Worm (Caenorhabditis elegans): ENCODE measurements around the gene pezo-1.

pezo-1 gene

DNA sequence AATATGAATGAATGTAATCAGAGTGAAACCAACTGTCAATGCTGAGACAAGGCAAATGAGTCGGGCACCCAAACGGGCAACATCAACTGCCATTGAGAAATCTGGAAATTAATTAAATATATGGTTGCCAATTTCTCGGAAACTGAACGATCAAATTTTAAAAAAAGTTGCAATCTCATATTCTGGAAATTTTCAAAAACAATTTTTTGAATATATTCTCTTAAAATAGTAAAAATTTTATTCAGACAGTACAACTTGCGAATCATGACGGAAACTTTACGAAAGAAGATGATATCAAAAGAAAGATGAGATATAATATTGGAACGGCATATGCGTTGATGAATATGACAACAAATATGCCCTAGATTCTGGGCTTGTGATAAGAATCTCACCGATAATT is 29.8 kb upstream of the pezo-1 start, which contains the start of gene col-121:
col-121 (minus strand) TSS at position 101 of the 400 bp plus-strand sequence.
- TF ChIP-seq C34F6.9 (tag; optimal IDR thresholded peaks at IDR 0.05) (no peak), R02D3.7 (tag; optimal IDR thresholded peaks at IDR 0.05) (no peak)

DNA sequence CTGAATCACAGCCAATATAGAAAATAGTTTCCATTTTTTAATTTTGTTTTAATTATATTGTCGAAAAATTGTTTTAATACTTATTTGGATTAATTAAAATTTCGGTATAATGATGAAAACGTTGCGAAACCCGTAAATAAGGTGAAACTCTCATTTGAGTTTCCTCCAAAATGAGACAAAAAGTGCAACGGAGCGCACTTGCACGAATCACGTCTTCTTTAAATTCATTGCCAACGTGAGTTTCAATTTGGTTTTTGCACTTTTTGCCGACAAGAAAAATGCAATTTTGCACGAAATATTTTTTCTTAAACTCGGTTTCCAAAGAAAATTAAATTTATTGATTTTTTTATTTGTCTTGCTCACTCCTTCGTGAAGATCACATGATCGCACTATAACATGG is 19.7 kb upstream of the pezo-1 start, which contains the start of gene daf-15:
daf-15 (plus strand) TSS at position 171 of the 400 bp plus-strand sequence.
- TF ChIP-seq snpc-4 (tag; optimal IDR thresholded peaks at IDR 0.05) (peak; percentile 47), sma-9 (GFP tag; optimal IDR thresholded peaks at IDR 0.05) (peak; percentile 36), sma-9 (tag; optimal IDR thresholded peaks at IDR 0.05) (no peak), unc-55 (GFP tag; optimal IDR thresholded peaks at IDR 0.05) (peak; percentile 93), gmeb-1 (tag; optimal IDR thresholded peaks at IDR 0.05) (peak; percentile 96), nhr-25 (tag; optimal IDR thresholded peaks at IDR 0.05) (peak; percentile 11), crh-2 (tag; optimal IDR thresholded peaks at IDR 0.05) (peak; percentile 64), F13H6.1 (tag; optimal IDR thresholded peaks at IDR 0.05) (peak; percentile 26), nhr-23 (tag; optimal IDR thresholded peaks at IDR 0.05) (no peak), ztf-4 (tag; optimal IDR thresholded peaks at IDR 0.05) (no peak), nhr-10 (tag; optimal IDR thresholded peaks at IDR 0.05) (no peak), C34F6.9 (tag; optimal IDR thresholded peaks at IDR 0.05) (peak; percentile 64), lsy-2 (tag; optimal IDR thresholded peaks at IDR 0.05) (peak; percentile 37 to 76), fos-1 (tag; optimal IDR thresholded peaks at IDR 0.05) (peak; percentile 31), sem-4 (tag; optimal IDR thresholded peaks at IDR 0.05) (no peak), sma-3 (GFP tag; optimal IDR thresholded peaks at IDR 0.05) (peak; percentile 56)

ce11 chrIV:9384826-9385225 is 18.5 kb upstream of the pezo-1 start, which contains the start of gene C10C5.7:
Gene C10C5.7, plus strand, starts transcription at chrIV:9385126.
- TF ChIP-seq ztf-1 (GFP tag; conservative IDR thresholded peaks at IDR 0.05): no peak
- TF ChIP-seq gmeb-1 (tag; optimal IDR thresholded peaks at IDR 0.05): no peak
- TF ChIP-seq nhr-10 (tag; optimal IDR thresholded peaks at IDR 0.05): no peak
- TF ChIP-seq egl-27 (tag; optimal IDR thresholded peaks at IDR 0.05): no peak
- no peak for TF ChIP-seq unc-39 (tag; optimal IDR thresholded peaks at IDR 0.05)
- no peak for TF ChIP-seq ceh-82 (tag; optimal IDR thresholded peaks at IDR 0.05)
- no peak for TF ChIP-seq lin-13 (GFP tag; optimal IDR thresholded peaks at IDR 0.05)
- TF ChIP-seq ztf-4 (tag; optimal IDR thresholded peaks at IDR 0.05): no peak
- TF ChIP-seq nhr-6 (tag; optimal IDR thresholded peaks at IDR 0.05): no peak
- TF ChIP-seq ztf-11 (tag; optimal IDR thresholded peaks at IDR 0.05): no peak
- TF ChIP-seq C34F6.9 (tag; optimal IDR thresholded peaks at IDR 0.05): no peak
- TF ChIP-seq blmp-1 (tag; optimal IDR thresholded peaks at IDR 0.05; ENCODE audit: insufficient read depth): no peak
- TF ChIP-seq mab-5 (tag; optimal IDR thresholded peaks at IDR 0.05): no peak
- no peak for TF ChIP-seq unc-62 (GFP tag; optimal IDR thresholded peaks at IDR 0.05)
- no peak for TF ChIP-seq zag-1 (tag; optimal IDR thresholded peaks at IDR 0.05)
- TF ChIP-seq sma-3 (GFP tag; optimal IDR thresholded peaks at IDR 0.05): no peak
- TF ChIP-seq unc-55 (GFP tag; optimal IDR thresholded peaks at IDR 0.05): no peak
- no peak for TF ChIP-seq sem-4 (tag; optimal IDR thresholded peaks at IDR 0.05)
- no peak for TF ChIP-seq nhr-77 (tag; optimal IDR thresholded peaks at IDR 0.05)

ce11 chrIV:9381136-9381535 is 14.8 kb upstream of the pezo-1 start, which contains the start of gene C10C5.5:
Gene C10C5.5, plus strand, starts transcription at chrIV:9381436.
- no peak for TF ChIP-seq snpc-4 (tag; optimal IDR thresholded peaks at IDR 0.05)
- no peak for TF ChIP-seq ceh-16 (tag; optimal IDR thresholded peaks at IDR 0.05)
- TF ChIP-seq lin-11 (tag; optimal IDR thresholded peaks at IDR 0.05): no peak
- no peak for TF ChIP-seq peb-1 (tag; optimal IDR thresholded peaks at IDR 0.05)
- TF ChIP-seq crh-2 (tag; optimal IDR thresholded peaks at IDR 0.05): no peak
- TF ChIP-seq sma-9 (GFP tag; optimal IDR thresholded peaks at IDR 0.05): no peak
- no peak for TF ChIP-seq sma-9 (tag; optimal IDR thresholded peaks at IDR 0.05)
- TF ChIP-seq nhr-11 (tag; optimal IDR thresholded peaks at IDR 0.05): no peak
- no peak for TF ChIP-seq elt-3 (tag; optimal IDR thresholded peaks at IDR 0.05)
- TF ChIP-seq alr-1 (tag; optimal IDR thresholded peaks at IDR 0.05): no peak

- TF ChIP-seq unc-39 (tag; optimal IDR thresholded peaks at IDR 0.05) (no peak), nhr-237 (tag; optimal IDR thresholded peaks at IDR 0.05) (no peak), elt-1 (tag; optimal IDR thresholded peaks at IDR 0.05) (no peak), mab-5 (tag; optimal IDR thresholded peaks at IDR 0.05) (no peak), C34F6.9 (tag; optimal IDR thresholded peaks at IDR 0.05) (no peak), ama-1 (optimal IDR thresholded peaks at IDR 0.05) (no peak), lin-39 (tag; optimal IDR thresholded peaks at IDR 0.05) (no peak), lsy-2 (tag; optimal IDR thresholded peaks at IDR 0.05) (no peak), crh-2 (tag; optimal IDR thresholded peaks at IDR 0.05) (no peak), dmd-4 (tag; optimal IDR thresholded peaks at IDR 0.05) (no peak), snpc-4 (tag; optimal IDR thresholded peaks at IDR 0.05) (no peak), sma-9 (GFP tag; optimal IDR thresholded peaks at IDR 0.05) (no peak), sma-9 (tag; optimal IDR thresholded peaks at IDR 0.05) (no peak), nhr-10 (tag; optimal IDR thresholded peaks at IDR 0.05) (no peak), R02D3.7 (tag; optimal IDR thresholded peaks at IDR 0.05) (no peak), zag-1 (tag; optimal IDR thresholded peaks at IDR 0.05) (no peak), nhr-21 (tag; optimal IDR thresholded peaks at IDR 0.05) (no peak), unc-62 (GFP tag; optimal IDR thresholded peaks at IDR 0.05) (no peak)
These were observed 12.0 kb upstream of the pezo-1 start, which contains the start of gene C10C5.4 for ce11 chrIV:9378272-9378671. Gene C10C5.4, plus strand, starts transcription at chrIV:9378552.

All from whole organism, L2 larva.